Worm (Caenorhabditis elegans) whole organism, L3 larva: ENCODE results near the gene F54D5.9.

Experiments
- ama-1 ChIP-seq: fragments of 150-350 bp; optimal IDR thresholded peaks from 2 replicates; lab custom pipeline; 2018
- ceh-16 ChIP-seq: sonication (generic microtip); optimal IDR thresholded peaks from 2 replicates; lab custom pipeline; 2017; ENCODE audit warnings: missing biosample characterization, missing genetic modification characterization
- ceh-82 ChIP-seq: fragments of 150-350 bp; optimal IDR thresholded peaks from 2 replicates; lab custom pipeline; 2014; ENCODE audit warnings: missing biosample characterization, missing genetic modification characterization
- ceh-9 ChIP-seq: sonication (generic microtip); optimal IDR thresholded peaks from 2 replicates; lab custom pipeline; 2018; ENCODE audit warnings: missing biosample characterization, missing genetic modification characterization
- egl-27 ChIP-seq: sonication (generic microtip); optimal IDR thresholded peaks from 4 replicates; lab custom pipeline; 2017; ENCODE audit warnings: missing biosample characterization, missing genetic modification reagents, missing genetic modification characterization
- elt-3 ChIP-seq, 3 experiments: fragments of 150-350 bp in 1 of 3; sonication (generic microtip) in 2 of 3; optimal IDR thresholded peaks; 2 replicates in 2 of 3; 4 replicates in 1 of 3; lab custom pipeline; 2014 to 2017; ENCODE audit warnings: missing biosample characterization in 3 of 3, missing genetic modification characterization in 3 of 3

- TF ChIP-seq ceh-82 (tag; lab: Kevin White, UChicago) (no peak), egl-27 (tag; lab: Kevin White, UChicago) (no peak), ceh-9 (no peak), elt-3 (tag; optimal IDR thresholded peaks at IDR 0.05; lab: Kevin White, UChicago) (no peak), ama-1 (lab: Kevin White, UChicago) (no peak), ceh-16 (tag; lab: Kevin White, UChicago) (no peak)
Observed at ce11 chrII:11526954-11527353, 17.7 kb downstream of the F54D5.9 start, which contains the start of gene age-1.
